Worm (Caenorhabditis elegans) whole organism, L4 larva: ENCODE results near the gene C30B5.6.

Experiments used
- aly-2 ChIP-seq: sonication (generic microtip); optimal IDR thresholded peaks from 2 replicates; lab custom pipeline; 2018; ENCODE audit warnings: missing biosample characterization, missing genetic modification characterization
- hlh-30 ChIP-seq: sonication (generic microtip); optimal IDR thresholded peaks from 2 replicates; lab custom pipeline; 2017; ENCODE audit warnings: antibody characterized with exemption, mild to moderate bottlenecking, missing genetic modification characterization, missing compliant biosample characterization; ENCODE audit not compliant: insufficient read depth
- spr-1 ChIP-seq: sonication (generic microtip); optimal IDR thresholded peaks from 2 replicates; lab custom pipeline; 2016; ENCODE audit warnings: mild to moderate bottlenecking, missing genetic modification characterization, missing compliant biosample characterization
- zag-1 ChIP-seq: fragments of 150-350 bp; optimal IDR thresholded peaks from 2 replicates; lab custom pipeline; 2014; ENCODE audit warnings: missing biosample characterization, missing genetic modification characterization
- ztf-7 ChIP-seq: fragments of 150-350 bp; optimal IDR thresholded peaks from 2 replicates; lab custom pipeline; 2014; ENCODE audit warnings: missing biosample characterization, missing genetic modification characterization

- no peak for TF ChIP-seq spr-1
- TF ChIP-seq zag-1 (tag; lab: Kevin White, UChicago): no peak
- TF ChIP-seq ztf-7 (tag; lab: Kevin White, UChicago): no peak
- no peak for TF ChIP-seq aly-2 (tag; lab: Kevin White, UChicago)
- TF ChIP-seq hlh-30: no peak
Observed at ce11 chrII:6192484-6192883, 30.0 kb downstream of the C30B5.6 start, which contains the start of gene cpb-2.
